Fruit fly (Drosophila melanogaster) whole organism, wandering third instar larva: ENCODE results near the gene bif.

Experiments
- CG9705 ChIP-seq: fragments of 200-800 bp; sonication (Bioruptor generic); optimal IDR thresholded peaks from 2 replicates; lab custom pipeline; 2018; ENCODE audit warnings: missing biosample characterization, mild to moderate bottlenecking, missing genetic modification characterization
- HLH106 ChIP-seq: fragments of 200-800 bp; optimal IDR thresholded peaks from 3 replicates; lab custom pipeline; 2019; ENCODE audit warnings: missing biosample characterization, mild to moderate bottlenecking, missing genetic modification characterization, moderate library complexity
- N ChIP-seq: fragments of >200 bp; optimal IDR thresholded peaks from 2 replicates; lab custom pipeline; 2018; ENCODE audit warnings: missing biosample characterization, missing external identifiers, missing genetic modification characterization
- Rel ChIP-seq, 2 experiments: fragments of 200-800 bp; sonication (Bioruptor generic) in 1 of 2; optimal IDR thresholded peaks; 2 replicates in 1 of 2; 3 replicates in 1 of 2; lab custom pipeline; 2016 to 2019; ENCODE audit warnings: mild to moderate bottlenecking in 2 of 2, missing biosample characterization in 2 of 2, missing genetic modification characterization in 2 of 2, moderate library complexity in 1 of 2
- pan ChIP-seq: fragments of >200 bp; optimal IDR thresholded peaks from 2 replicates; lab custom pipeline; 2017
- usp ChIP-seq: fragments of >200 bp; optimal IDR thresholded peaks from 2 replicates; lab custom pipeline; 2017; ENCODE audit warnings: missing biosample characterization, missing genetic modification characterization
- woc ChIP-seq: sonication (Bioruptor generic); optimal IDR thresholded peaks from 2 replicates; lab custom pipeline; 2016; ENCODE audit warnings: missing biosample characterization, mild to moderate bottlenecking, missing genetic modification characterization

DNA sequence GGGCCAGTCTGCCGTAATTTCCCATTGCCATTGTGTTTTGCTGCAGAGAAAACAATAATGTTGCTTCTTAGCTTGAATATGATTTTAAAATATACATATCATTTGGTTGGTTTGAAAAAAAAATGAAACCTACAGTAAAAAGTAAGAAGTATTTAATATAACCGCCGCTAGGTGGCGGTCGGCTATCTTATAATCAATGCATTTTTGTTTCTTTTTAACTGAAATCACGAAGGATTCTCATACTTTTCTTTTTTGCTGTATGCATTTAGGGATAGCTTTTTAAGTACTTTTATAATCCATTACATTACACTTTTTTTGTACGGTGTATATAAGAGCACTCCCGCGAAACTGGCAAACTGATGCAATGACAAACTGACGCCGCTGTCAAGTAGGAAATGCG lies 27.4 kb upstream of the bif start:
- TF ChIP-seq N (GFP tag; lab: Kevin White, UChicago) (no peak), Rel (GFP tag; optimal IDR thresholded peaks at IDR 0.05; lab: Kevin White, UChicago) (no peak), Rel (tag; optimal IDR thresholded peaks at IDR 0.05; lab: Kevin White, UChicago) (no peak), CG9705 (no peak), usp (GFP tag; lab: Kevin White, UChicago) (no peak), pan (lab: Kevin White, UChicago) (no peak), woc (GFP tag; lab: Kevin White, UChicago) (no peak), HLH106 (tag; lab: Kevin White, UChicago) (no peak)
